Worm (Caenorhabditis elegans) whole organism, L1 larva: ENCODE measurements around the gene ztf-27.

ENCODE experiments used
- C34B4.2 ChIP-seq: sonication (generic microtip); optimal IDR thresholded peaks from 2 replicates; lab custom pipeline; 2017; ENCODE audit warnings: mild to moderate bottlenecking, missing genetic modification characterization, missing compliant biosample characterization
- ama-1 ChIP-seq: fragments of 150-350 bp; optimal IDR thresholded peaks from 2 replicates; lab custom pipeline; 2014
- dsc-1 ChIP-seq: sonication (generic microtip); optimal IDR thresholded peaks from 2 replicates; lab custom pipeline; 2016; ENCODE audit warnings: mild to moderate bottlenecking, missing genetic modification characterization, missing compliant biosample characterization
- egl-27 ChIP-seq, 2 experiments: fragments of 150-350 bp in 1 of 2; sonication (generic microtip); optimal IDR thresholded peaks; 3 replicates each; lab custom pipeline; 2017 to 2018; ENCODE audit warnings: missing biosample characterization in 2 of 2, missing genetic modification characterization in 2 of 2, missing genetic modification reagents in 2 of 2
- elt-2 ChIP-seq: sonication (generic microtip); optimal IDR thresholded peaks from 2 replicates; lab custom pipeline; 2016; ENCODE audit warnings: missing genetic modification characterization, mild to moderate bottlenecking, inconsistent platforms, missing compliant biosample characterization, missing genetic modification reagents
- hlh-4 ChIP-seq: sonication (generic microtip); optimal IDR thresholded peaks from 2 replicates; lab custom pipeline; 2016; ENCODE audit warnings: mild to moderate bottlenecking, missing genetic modification characterization, missing compliant biosample characterization
- jun-1 ChIP-seq: fragments of 150-350 bp; optimal IDR thresholded peaks from 2 replicates; lab custom pipeline; 2014; ENCODE audit warnings: missing biosample characterization, missing genetic modification reagents, missing genetic modification characterization
- lsy-2 ChIP-seq, 2 experiments: fragments of 150-350 bp; optimal IDR thresholded peaks; 2 replicates each; lab custom pipeline; 2014; ENCODE audit warnings: missing biosample characterization in 2 of 2, missing genetic modification characterization in 2 of 2
- nhr-12 ChIP-seq: sonication (generic microtip); optimal IDR thresholded peaks from 2 replicates; lab custom pipeline; 2017; ENCODE audit warnings: missing biosample characterization, missing genetic modification characterization
- nhr-47 ChIP-seq: sonication (generic microtip); optimal IDR thresholded peaks from 2 replicates; lab custom pipeline; 2016; ENCODE audit warnings: mild to moderate bottlenecking, missing genetic modification characterization, moderate library complexity, missing compliant biosample characterization
- snpc-4 ChIP-seq: fragments of 150-350 bp; optimal IDR thresholded peaks from 2 replicates; lab custom pipeline; 2014; ENCODE audit warnings: missing biosample characterization, missing genetic modification characterization

DNA sequence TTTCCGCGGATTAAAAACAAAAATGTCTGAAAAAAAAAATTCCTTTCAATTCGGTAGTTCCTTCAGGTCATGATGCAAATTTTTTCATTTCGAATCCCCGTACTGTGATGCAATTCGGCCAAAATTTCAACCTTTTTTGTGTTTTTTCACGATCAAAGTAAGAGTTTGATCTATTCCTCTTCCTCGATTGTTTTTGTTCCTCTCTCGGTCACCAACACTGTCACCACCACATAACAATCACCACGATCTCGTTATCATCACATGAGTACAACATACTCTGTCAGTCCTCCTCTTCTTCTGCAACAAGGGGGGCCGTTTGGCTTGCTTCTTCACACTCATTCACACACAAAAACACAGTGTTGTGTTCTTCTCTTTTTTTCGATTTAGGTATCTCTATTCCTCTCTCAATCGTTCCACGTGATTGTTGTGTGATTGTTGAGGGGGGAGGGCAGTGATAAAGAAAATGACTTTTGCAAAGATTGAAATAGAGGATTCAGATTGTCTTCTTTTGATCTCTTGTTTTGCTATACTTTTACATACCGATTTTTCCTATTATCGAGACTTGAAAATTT is 5.2 kb downstream of the ztf-27 start:
- TF ChIP-seq nhr-47 (peak; percentile 32), egl-27 (tag; optimal IDR thresholded peaks at IDR 0.05; lab: Kevin White, UChicago) (no peak), snpc-4 (tag; lab: Kevin White, UChicago) (no peak), nhr-12 (tag; lab: Kevin White, UChicago) (no peak), lsy-2 (tag; optimal IDR thresholded peaks at IDR 0.05; lab: Kevin White, UChicago) (peak; percentile 52 to 60), ama-1 (lab: Kevin White, UChicago) (peak; percentile 63), jun-1 (tag; lab: Kevin White, UChicago) (no peak), hlh-4 (no peak), elt-2 (tag; lab: Kevin White, UChicago) (no peak), C34B4.2 (tag; lab: Kevin White, UChicago) (no peak), dsc-1 (tag; lab: Kevin White, UChicago) (no peak)
